Worm (Caenorhabditis elegans): ENCODE data around the gene F26D11.2.
A peak's percentile ranks its signal among the peaks of the same experiment; 100 is the strongest.

The F26D11.2 gene

DNA sequence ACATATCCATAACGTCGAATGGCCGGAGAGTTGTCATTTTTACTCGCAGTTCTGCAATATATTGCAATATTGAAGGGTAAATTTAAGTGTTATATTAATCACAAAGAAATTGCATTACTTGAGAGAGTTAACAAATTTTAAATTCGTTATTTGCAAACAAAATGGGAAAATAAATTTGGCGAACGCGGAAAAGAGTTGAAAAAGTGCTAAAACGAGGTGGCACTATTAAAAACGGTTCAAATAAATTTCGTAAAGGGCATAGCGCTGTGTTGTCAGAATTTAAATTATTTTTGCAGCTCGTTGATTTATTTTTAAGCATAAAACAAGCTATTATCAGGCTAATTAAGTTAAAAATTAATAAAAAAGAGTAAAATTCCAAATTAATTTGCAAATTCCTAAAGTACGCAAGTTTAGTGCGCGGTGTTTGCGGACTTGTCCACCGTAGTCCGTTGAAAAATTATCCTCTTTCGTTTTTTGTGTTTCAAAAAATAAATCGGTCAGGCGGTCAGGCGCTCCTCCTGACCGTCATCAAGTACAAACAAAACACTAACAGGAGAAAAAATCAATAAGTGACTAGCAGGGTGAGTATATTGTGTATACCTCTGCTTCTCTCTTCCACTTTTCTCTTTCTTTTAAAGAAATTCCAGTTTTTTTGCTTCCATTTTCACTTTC lies 24.4 kb downstream of the F26D11.2 start, which contains the start of the genes natb-1 and abhd-12:
natb-1 (minus strand) TSS at position 51 of the 672 bp plus-strand sequence.
abhd-12 (plus strand) TSS at position 499 of the 672 bp plus-strand sequence.
- TF ChIP-seq F13H6.1 (tag; optimal IDR thresholded peaks at IDR 0.05) (no peak), zag-1 (tag; optimal IDR thresholded peaks at IDR 0.05) (no peak), mab-5 (tag; optimal IDR thresholded peaks at IDR 0.05) (no peak), unc-39 (tag; optimal IDR thresholded peaks at IDR 0.05) (no peak), peb-1 (tag; optimal IDR thresholded peaks at IDR 0.05) (no peak), nhr-11 (tag; optimal IDR thresholded peaks at IDR 0.05) (no peak), unc-55 (GFP tag; optimal IDR thresholded peaks at IDR 0.05) (peak; percentile 72), ztf-1 (GFP tag; conservative IDR thresholded peaks at IDR 0.05) (no peak), crh-2 (tag; optimal IDR thresholded peaks at IDR 0.05) (peak; percentile 12), mdl-1 (tag; optimal IDR thresholded peaks at IDR 0.05) (no peak), nhr-237 (tag; optimal IDR thresholded peaks at IDR 0.05) (no peak), nhr-6 (tag; optimal IDR thresholded peaks at IDR 0.05) (no peak), blmp-1 (tag; optimal IDR thresholded peaks at IDR 0.05; ENCODE audit: insufficient read depth) (peak; percentile 3), ZK546.5 (tag; optimal IDR thresholded peaks at IDR 0.05) (no peak), sem-4 (tag; optimal IDR thresholded peaks at IDR 0.05) (no peak), nhr-10 (tag; optimal IDR thresholded peaks at IDR 0.05) (no peak), skn-1 (tag; optimal IDR thresholded peaks at IDR 0.05) (no peak), nhr-23 (tag; optimal IDR thresholded peaks at IDR 0.05) (no peak), Y55F3AM.14 (GFP tag; optimal IDR thresholded peaks at IDR 0.05) (no peak), fos-1 (tag; optimal IDR thresholded peaks at IDR 0.05) (peak; percentile 20), lin-11 (tag; optimal IDR thresholded peaks at IDR 0.05) (no peak), nhr-25 (tag; optimal IDR thresholded peaks at IDR 0.05) (peak; percentile 30), lsy-2 (tag; optimal IDR thresholded peaks at IDR 0.05) (peak; percentile 84 to 96), elt-1 (tag; optimal IDR thresholded peaks at IDR 0.05) (no peak), ceh-82 (tag; optimal IDR thresholded peaks at IDR 0.05) (no peak), nhr-21 (tag; optimal IDR thresholded peaks at IDR 0.05) (no peak), alr-1 (tag; optimal IDR thresholded peaks at IDR 0.05) (no peak), egl-27 (tag; optimal IDR thresholded peaks at IDR 0.05) (no peak), gmeb-1 (tag; optimal IDR thresholded peaks at IDR 0.05) (peak; percentile 54), nhr-129 (tag; optimal IDR thresholded peaks at IDR 0.05) (peak; percentile 45), C34F6.9 (tag; optimal IDR thresholded peaks at IDR 0.05) (peak; percentile 75), lin-13 (GFP tag; optimal IDR thresholded peaks at IDR 0.05) (no peak)

DNA sequence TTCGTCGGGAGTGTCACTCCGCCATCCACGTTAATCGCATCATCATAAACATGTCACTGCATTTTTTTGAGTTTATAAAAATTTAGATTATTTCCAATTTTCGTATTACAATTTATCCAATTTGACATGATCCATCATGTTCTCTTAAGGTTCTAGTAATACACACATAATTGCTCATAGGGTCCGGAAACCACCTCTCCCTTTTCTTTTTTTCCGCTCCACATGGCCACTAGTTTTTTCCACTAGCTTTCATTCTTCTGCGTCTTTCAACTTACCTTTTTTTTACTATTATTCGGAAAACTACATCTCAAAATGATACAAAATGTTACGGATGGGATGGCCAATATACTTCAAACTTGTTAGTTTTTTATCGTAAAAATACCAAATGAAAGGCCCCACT lies 26.8 kb downstream of the F26D11.2 start, which contains the start of gene Y97E10AL.1:
Y97E10AL.1 (plus strand) TSS at position 301 of the 400 bp plus-strand sequence.
- TF ChIP-seq ceh-82 (tag; optimal IDR thresholded peaks at IDR 0.05), result no peak

DNA sequence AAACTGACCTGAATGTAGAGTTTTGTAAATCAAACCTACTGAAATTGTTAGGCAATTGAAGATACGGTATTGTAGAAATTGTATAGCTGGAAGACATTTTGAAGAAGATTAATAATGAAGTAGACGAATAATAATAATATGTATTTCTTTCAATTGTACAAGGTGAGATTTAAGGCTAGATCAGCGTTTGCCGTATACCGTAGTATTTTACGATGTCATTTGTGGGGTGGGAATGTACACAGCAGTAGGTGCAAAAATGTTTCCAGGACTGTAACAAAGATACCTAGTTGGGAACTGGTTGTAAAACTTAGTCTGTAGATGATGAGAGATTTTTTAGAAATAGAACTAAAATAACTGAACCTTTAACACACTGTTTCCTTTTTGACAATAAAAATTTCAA lies 35.5 kb downstream of the F26D11.2 start, which contains the start of gene ceh-76:
ceh-76 (minus strand) TSS at position 101 of the 400 bp plus-strand sequence.
- no peak for TF ChIP-seq ama-1 (optimal IDR thresholded peaks at IDR 0.05)
- no peak for TF ChIP-seq ztf-11 (tag; optimal IDR thresholded peaks at IDR 0.05)
- no peak for TF ChIP-seq crh-2 (tag; optimal IDR thresholded peaks at IDR 0.05)
- TF ChIP-seq lin-11 (tag; optimal IDR thresholded peaks at IDR 0.05), result no peak
- no peak for TF ChIP-seq lin-39 (tag; optimal IDR thresholded peaks at IDR 0.05)
- TF ChIP-seq sma-3 (GFP tag; optimal IDR thresholded peaks at IDR 0.05), result no peak
- TF ChIP-seq gmeb-1 (tag; optimal IDR thresholded peaks at IDR 0.05), result no peak

DNA sequence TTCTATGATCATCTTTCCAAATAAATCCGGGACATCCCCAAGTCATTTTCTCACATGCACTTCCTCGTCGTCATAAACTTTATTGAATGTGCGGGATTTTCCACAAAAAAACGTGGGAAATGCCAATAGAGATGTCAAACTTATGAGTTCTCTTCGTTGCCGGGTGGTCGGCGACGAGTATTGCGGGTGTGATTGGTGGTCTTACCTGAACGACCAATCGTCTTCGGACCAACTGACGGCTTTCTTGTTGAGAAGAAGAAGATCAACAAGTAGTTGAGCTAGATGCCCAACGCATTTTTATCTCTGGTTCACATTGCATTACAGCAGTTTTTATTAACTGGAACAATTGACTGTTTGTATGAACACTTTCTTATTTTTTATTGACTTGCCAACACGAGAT lies 36.1 kb downstream of the F26D11.2 start:
- TF ChIP-seq ZK546.5 (tag; optimal IDR thresholded peaks at IDR 0.05) (no peak), ztf-4 (tag; optimal IDR thresholded peaks at IDR 0.05) (no peak), peb-1 (tag; optimal IDR thresholded peaks at IDR 0.05) (no peak), nhr-6 (tag; optimal IDR thresholded peaks at IDR 0.05) (no peak), lin-13 (GFP tag; optimal IDR thresholded peaks at IDR 0.05) (no peak), R02D3.7 (tag; optimal IDR thresholded peaks at IDR 0.05) (no peak), gmeb-1 (tag; optimal IDR thresholded peaks at IDR 0.05) (no peak), blmp-1 (tag; optimal IDR thresholded peaks at IDR 0.05; ENCODE audit: insufficient read depth) (no peak), egl-27 (tag; optimal IDR thresholded peaks at IDR 0.05) (no peak), unc-62 (GFP tag; optimal IDR thresholded peaks at IDR 0.05) (no peak), elt-3 (tag; optimal IDR thresholded peaks at IDR 0.05) (no peak), nhr-77 (tag; optimal IDR thresholded peaks at IDR 0.05) (no peak), nhr-10 (tag; optimal IDR thresholded peaks at IDR 0.05) (no peak), mab-5 (tag; optimal IDR thresholded peaks at IDR 0.05) (no peak), F13H6.1 (tag; optimal IDR thresholded peaks at IDR 0.05) (no peak), mdl-1 (tag; optimal IDR thresholded peaks at IDR 0.05) (no peak)
